Worm (Caenorhabditis elegans) whole organism, early embryonic: Measurements from ENCODE around the gene F29A7.8.

Experiments
- F13C5.2 ChIP-seq: sonication (generic microtip); optimal IDR thresholded peaks from 2 replicates; lab custom pipeline; 2017; ENCODE audit warnings: mild to moderate bottlenecking, missing genetic modification characterization, inconsistent platforms, missing compliant biosample characterization
- ama-1 ChIP-seq: fragments of 150-350 bp; optimal IDR thresholded peaks from 2 replicates; lab custom pipeline; 2014
- ceh-13 ChIP-seq: fragments of 200-800 bp; sonication (Bioruptor generic); optimal IDR thresholded peaks from 2 replicates; lab custom pipeline; 2018; ENCODE audit warnings: mild to moderate bottlenecking, missing genetic modification characterization, missing compliant biosample characterization
- flt-1 ChIP-seq: fragments of 200-800 bp; sonication (Bioruptor generic); IDR thresholded peaks from 2 replicates; pipeline ENCODE4 v1.3.6; 2022; ENCODE audit warnings: missing genetic modification characterization, missing compliant biosample characterization
- hnd-1 ChIP-seq: sonication (generic microtip); optimal IDR thresholded peaks from 2 replicates; lab custom pipeline; 2016; ENCODE audit warnings: missing genetic modification characterization, missing compliant biosample characterization
- sea-1 ChIP-seq: fragments of 200-800 bp; sonication (Bioruptor generic); conservative IDR thresholded peaks from 2 replicates; pipeline ENCODE4 v1.3.6; 2022; ENCODE audit warnings: missing genetic modification characterization, missing compliant biosample characterization
- tra-4 ChIP-seq: sonication (generic microtip); optimal IDR thresholded peaks from 2 replicates; lab custom pipeline; 2017; ENCODE audit warnings: missing genetic modification characterization, missing compliant biosample characterization

DNA sequence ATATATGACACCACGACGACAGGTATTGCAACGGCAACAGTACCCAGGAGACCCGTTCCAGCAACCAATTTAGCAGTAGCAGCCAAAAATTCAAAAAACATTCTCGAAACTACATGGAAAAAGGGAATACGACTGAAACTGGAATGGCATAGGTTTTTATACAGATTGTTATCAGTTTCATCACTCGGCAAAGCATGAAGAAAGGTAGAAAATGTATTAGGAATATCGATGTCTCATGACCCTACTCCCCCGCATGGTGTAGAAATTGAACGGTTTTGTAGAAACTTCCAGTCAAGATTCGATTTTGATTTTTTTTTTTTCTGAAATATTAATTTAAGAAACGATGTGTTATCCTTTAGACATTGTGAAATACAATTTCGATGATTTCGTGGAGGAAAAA is 46.9 kb downstream of the F29A7.8 start, which contains the start of gene T05A8.2:
- TF ChIP-seq sea-1 (no peak), ceh-13 (GFP tag; lab: Kevin White, UChicago) (no peak), ama-1 (no peak), tra-4 (no peak), flt-1 (no peak), F13C5.2 (tag; lab: Kevin White, UChicago) (no peak), hnd-1 (tag; lab: Kevin White, UChicago) (no peak)
